Fruit fly (Drosophila melanogaster): Measurements from ENCODE around the gene CG3437.

dm6 chr3L:9447239-9447777 is 10.2 kb downstream of the CG3437 start:
- no peak for TF ChIP-seq CTCF (optimal IDR thresholded peaks at IDR 0.05)
- TF ChIP-seq CG8478 (optimal IDR thresholded peaks at IDR 0.05): no peak
